Worm (Caenorhabditis elegans): Measurements from ENCODE around the gene C02E7.10.
A peak's percentile ranks its signal among the peaks of the same experiment; 100 is the strongest.

The C02E7.10 gene

DNA sequence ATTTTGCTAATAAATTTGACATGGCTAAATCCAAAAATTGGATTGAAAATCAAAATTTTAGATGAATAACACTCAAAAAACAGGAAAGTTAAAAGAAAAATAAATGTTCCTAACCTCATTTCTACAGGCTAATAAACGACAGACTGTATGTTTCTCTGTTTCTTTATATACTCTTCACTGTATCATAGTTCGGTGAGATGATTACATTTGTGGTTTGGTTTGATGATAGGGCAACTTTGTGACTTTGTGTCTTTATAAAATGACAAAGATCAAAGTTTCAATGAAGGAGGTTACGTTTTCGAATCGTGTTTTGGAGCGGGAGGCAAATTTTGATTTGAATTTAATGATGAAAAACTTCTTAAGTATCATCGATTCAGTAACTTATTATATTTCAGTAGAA, 43.4 kb downstream of the C02E7.10 start, which contains the start of gene ugt-12:
TSS of gene ugt-12 (minus strand) at position 153 of the 400 bp plus-strand sequence.
- no peak for TF ChIP-seq lin-54 (GFP tag; optimal IDR thresholded peaks at IDR 0.05)
- TF ChIP-seq nhr-80 (tag; optimal IDR thresholded peaks at IDR 0.05), result peak; percentile 71

DNA sequence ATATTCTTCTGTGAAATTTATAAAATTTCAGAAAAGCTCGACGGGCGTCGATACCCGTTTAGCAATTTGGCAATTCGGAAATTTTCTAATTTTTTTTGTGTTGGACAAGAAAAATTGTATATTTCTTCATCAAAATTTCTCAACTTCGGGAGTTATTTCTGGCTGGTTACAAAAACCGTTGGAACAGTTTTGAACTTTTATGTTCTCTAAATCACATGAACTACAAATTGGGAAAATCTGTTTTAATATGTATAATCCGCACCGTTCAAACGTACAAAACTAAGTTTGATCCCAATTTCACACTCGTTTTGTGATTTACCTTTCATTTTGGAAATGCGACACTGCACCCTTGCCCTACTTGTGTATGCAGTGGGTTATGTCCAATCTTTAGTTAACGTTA, 47.5 kb downstream of the C02E7.10 start, which contains the start of gene T19H12.3:
TSS of gene T19H12.3 (plus strand) at position 301 of the 400 bp plus-strand sequence.
- no peak for TF ChIP-seq K11D2.4 (GFP tag; IDR thresholded peaks at IDR 0.05)
- TF ChIP-seq T07F8.4 (tag; optimal IDR thresholded peaks at IDR 0.05), result no peak
- no peak for TF ChIP-seq akir-1 (GFP tag; optimal IDR thresholded peaks at IDR 0.05)
- no peak for TF ChIP-seq F55B11.4 (tag; optimal IDR thresholded peaks at IDR 0.05; ENCODE audit: borderline replicate concordance, insufficient read depth)
- no peak for TF ChIP-seq C17E4.6 (GFP tag; IDR thresholded peaks at IDR 0.05)
- TF ChIP-seq Y53G8AR.9 (GFP tag; conservative IDR thresholded peaks at IDR 0.05), result no peak
- TF ChIP-seq ceh-100 (GFP tag; IDR thresholded peaks at IDR 0.05), result no peak
- TF ChIP-seq gei-17 (GFP tag; optimal IDR thresholded peaks at IDR 0.05), result no peak

DNA sequence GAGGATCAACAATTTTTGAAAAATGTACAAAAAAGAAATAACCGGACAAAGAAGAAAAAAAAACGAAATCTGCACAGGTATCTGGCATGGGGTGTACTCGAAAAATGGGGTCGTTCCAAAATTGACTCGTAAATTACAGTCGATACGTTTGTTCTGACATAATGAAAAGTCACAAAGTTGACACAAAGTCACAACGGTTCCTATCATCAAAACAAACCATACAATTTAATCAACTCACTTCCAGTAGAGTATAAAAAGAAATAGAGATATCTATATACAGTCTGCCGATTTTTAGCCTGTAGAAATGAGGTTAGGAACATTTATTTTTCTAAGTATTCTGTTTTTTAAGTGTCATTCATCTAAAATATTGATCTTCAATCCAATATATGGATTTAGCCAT, 48.4 kb downstream of the C02E7.10 start, which contains the start of gene T19H12.12:
TSS of gene T19H12.12 (plus strand) at position 301 of the 400 bp plus-strand sequence.
- TF ChIP-seq somi-1 (GFP tag; optimal IDR thresholded peaks at IDR 0.05) (no peak), cebp-2 (GFP tag; IDR thresholded peaks at IDR 0.05) (no peak), let-526 (GFP tag; IDR thresholded peaks at IDR 0.05) (no peak), dpff-1 (tag; optimal IDR thresholded peaks at IDR 0.05) (no peak), hlh-26 (GFP tag; conservative IDR thresholded peaks at IDR 0.05) (no peak), nhr-120 (GFP tag; IDR thresholded peaks at IDR 0.05) (no peak), madf-8 (GFP tag; conservative IDR thresholded peaks at IDR 0.05) (no peak), aptf-2 (GFP tag; conservative IDR thresholded peaks at IDR 0.05) (no peak), egl-44 (GFP tag; IDR thresholded peaks at IDR 0.05) (no peak), lsy-27 (tag; optimal IDR thresholded peaks at IDR 0.05; ENCODE audit: borderline replicate concordance, insufficient read depth) (no peak), ekl-4 (GFP tag; IDR thresholded peaks at IDR 0.05) (no peak), ztf-25 (GFP tag; IDR thresholded peaks at IDR 0.05) (no peak), bed-2 (GFP tag; IDR thresholded peaks at IDR 0.05) (no peak)

Data from whole organism, young adult.